Worm (Caenorhabditis elegans) whole organism, L4 larva: ENCODE results near the gene R05F9.9.

ENCODE experiments used
- F10B5.3 ChIP-seq: sonication (generic microtip); optimal IDR thresholded peaks from 2 replicates; lab custom pipeline; 2016; ENCODE audit warnings: mild to moderate bottlenecking, missing genetic modification characterization, missing compliant biosample characterization
- F37D6.2 ChIP-seq: sonication (generic microtip); optimal IDR thresholded peaks from 2 replicates; lab custom pipeline; 2016; ENCODE audit warnings: mild to moderate bottlenecking, missing genetic modification characterization, missing compliant biosample characterization
- F49E8.2 ChIP-seq: sonication (generic microtip); optimal IDR thresholded peaks from 2 replicates; lab custom pipeline; 2016; ENCODE audit warnings: missing compliant biosample characterization, mild to moderate bottlenecking, missing genetic modification characterization, borderline replicate concordance
- R02D3.7 ChIP-seq: fragments of 150-350 bp; sonication (generic microtip); optimal IDR thresholded peaks from 3 replicates; lab custom pipeline; 2014; ENCODE audit warnings: missing biosample characterization, missing genetic modification characterization
- Y105C5A.15 ChIP-seq: fragments of 200-800 bp; sonication (Bioruptor generic); IDR thresholded peaks from 2 replicates; pipeline ENCODE4 v1.3.6; 2022; ENCODE audit warnings: missing genetic modification characterization, missing compliant biosample characterization
- Y5F2A.4 ChIP-seq: fragments of 200-800 bp; sonication (Bioruptor generic); optimal IDR thresholded peaks from 2 replicates; lab custom pipeline; 2018; ENCODE audit warnings: mild to moderate bottlenecking, missing genetic modification characterization, missing compliant biosample characterization
- Y75B8A.6 ChIP-seq: fragments of 200-800 bp; sonication (Bioruptor generic); IDR thresholded peaks from 2 replicates; pipeline ENCODE4 v1.3.6; 2022; ENCODE audit warnings: missing genetic modification reagents, missing genetic modification characterization, missing compliant biosample characterization
- ZK546.5 ChIP-seq, 2 experiments: sonication (generic microtip); optimal IDR thresholded peaks; 2 replicates each; lab custom pipeline; 2017; ENCODE audit warnings: missing biosample characterization in 2 of 2, missing genetic modification characterization in 2 of 2
- aha-1 ChIP-seq: fragments of 150-350 bp; peaks from one replicate; lab custom pipeline; 2014; ENCODE audit warnings: missing biosample characterization, missing genetic modification characterization
- arid-1 ChIP-seq: fragments of 200-800 bp; sonication (Bioruptor generic); conservative IDR thresholded peaks from 2 replicates; pipeline ENCODE4 v1.3.6; 2022; ENCODE audit warnings: missing genetic modification reagents, missing genetic modification characterization, missing compliant biosample characterization
- ceh-20 ChIP-seq: fragments of 200-800 bp; sonication (Bioruptor generic); IDR thresholded peaks from 2 replicates; pipeline ENCODE4 v1.3.6; 2022; ENCODE audit warnings: missing genetic modification reagents, missing genetic modification characterization, missing compliant biosample characterization
- ces-1 ChIP-seq: fragments of 150-350 bp; sonication (generic microtip); optimal IDR thresholded peaks from 4 replicates; lab custom pipeline; 2014; ENCODE audit warnings: missing biosample characterization, missing genetic modification reagents, missing genetic modification characterization
- daf-8 ChIP-seq: fragments of 200-800 bp; sonication (Bioruptor generic); IDR thresholded peaks from 2 replicates; pipeline ENCODE4 v1.3.6; 2022; ENCODE audit warnings: missing genetic modification characterization, missing compliant biosample characterization
- dmd-6 ChIP-seq: fragments of 200-800 bp; sonication (Bioruptor generic); IDR thresholded peaks from 2 replicates; pipeline ENCODE4 v1.3.6; 2022; ENCODE audit warnings: missing genetic modification reagents, missing genetic modification characterization, missing compliant biosample characterization
- dve-1 ChIP-seq: sonication (generic microtip); optimal IDR thresholded peaks from 2 replicates; lab custom pipeline; 2017; ENCODE audit warnings: antibody characterized with exemption, mild to moderate bottlenecking, missing genetic modification characterization, missing compliant biosample characterization; ENCODE audit not compliant: insufficient read depth
- egl-27 ChIP-seq: sonication (generic microtip); optimal IDR thresholded peaks from 3 replicates; lab custom pipeline; 2017; ENCODE audit warnings: missing biosample characterization, missing genetic modification reagents, missing genetic modification characterization
- egl-43 ChIP-seq: fragments of 200-800 bp; sonication (Bioruptor generic); IDR thresholded peaks from 2 replicates; pipeline ENCODE4 v1.3.6; 2022; ENCODE audit warnings: missing genetic modification reagents, missing genetic modification characterization, missing compliant biosample characterization
- fkh-10 ChIP-seq: fragments of 150-350 bp; optimal IDR thresholded peaks from 2 replicates; lab custom pipeline; 2014; ENCODE audit warnings: missing biosample characterization, missing genetic modification reagents, missing genetic modification characterization
- gei-8 ChIP-seq: fragments of 200-800 bp; sonication (Bioruptor generic); optimal IDR thresholded peaks from 2 replicates; lab custom pipeline; 2018; ENCODE audit warnings: mild to moderate bottlenecking, missing genetic modification characterization, missing compliant biosample characterization
- hif-1 ChIP-seq, 2 experiments: sonication (generic microtip); optimal IDR thresholded peaks; 2 replicates each; lab custom pipeline; 2016 to 2017; ENCODE audit warnings: missing compliant biosample characterization in 2 of 2, missing genetic modification characterization in 2 of 2, missing genetic modification reagents in 2 of 2, missing genotype in 2 of 2, mild to moderate bottlenecking in 1 of 2
- hlh-11 ChIP-seq: fragments of 200-800 bp; sonication (Bioruptor generic); optimal IDR thresholded peaks from 2 replicates; lab custom pipeline; 2018; ENCODE audit warnings: mild to moderate bottlenecking, missing genetic modification characterization, missing compliant biosample characterization
- hlh-30 ChIP-seq: sonication (generic microtip); optimal IDR thresholded peaks from 2 replicates; lab custom pipeline; 2017; ENCODE audit warnings: antibody characterized with exemption, mild to moderate bottlenecking, missing genetic modification characterization, missing compliant biosample characterization; ENCODE audit not compliant: insufficient read depth
- lin-13 ChIP-seq: fragments of 150-350 bp; optimal IDR thresholded peaks from 2 replicates; lab custom pipeline; 2014; ENCODE audit warnings: missing biosample characterization, missing genetic modification reagents, missing genetic modification characterization
- lin-15B ChIP-seq: fragments of 150-350 bp; sonication (generic microtip); optimal IDR thresholded peaks from 3 replicates; lab custom pipeline; 2014; ENCODE audit warnings: missing biosample characterization, missing genetic modification characterization
- lin-38 ChIP-seq: fragments of 200-800 bp; sonication (Bioruptor generic); IDR thresholded peaks from 2 replicates; pipeline ENCODE4 v1.3.6; 2022; ENCODE audit warnings: missing genetic modification reagents, missing genetic modification characterization, missing compliant biosample characterization
- lin-39 ChIP-seq: fragments of 150-350 bp; optimal IDR thresholded peaks from 2 replicates; lab custom pipeline; 2014; ENCODE audit warnings: missing biosample characterization, missing genetic modification reagents, missing genetic modification characterization
- lir-3 ChIP-seq: sonication (generic microtip); optimal IDR thresholded peaks from 2 replicates; lab custom pipeline; 2016; ENCODE audit warnings: mild to moderate bottlenecking, missing genetic modification characterization, missing compliant biosample characterization
- madf-9 ChIP-seq: fragments of 200-800 bp; sonication (Bioruptor generic); conservative IDR thresholded peaks from 2 replicates; pipeline ENCODE4 v1.3.6; 2022; ENCODE audit warnings: missing genetic modification reagents, missing genetic modification characterization, missing compliant biosample characterization
- mxl-3 ChIP-seq: fragments of 200-800 bp; sonication (Bioruptor generic); optimal IDR thresholded peaks from 2 replicates; lab custom pipeline; 2018; ENCODE audit warnings: mild to moderate bottlenecking, missing genetic modification characterization, missing compliant biosample characterization
- nhr-102 ChIP-seq: sonication (generic microtip); optimal IDR thresholded peaks from 2 replicates; lab custom pipeline; 2016; ENCODE audit warnings: mild to moderate bottlenecking, missing genetic modification characterization, moderate library complexity, missing compliant biosample characterization
- nhr-28 ChIP-seq: fragments of 150-350 bp; optimal IDR thresholded peaks from 2 replicates; lab custom pipeline; 2014; ENCODE audit warnings: missing biosample characterization, missing genetic modification characterization
- nhr-41 ChIP-seq: fragments of 200-800 bp; sonication (Bioruptor generic); IDR thresholded peaks from 2 replicates; pipeline ENCODE4 v1.3.6; 2022; ENCODE audit warnings: missing genetic modification reagents, missing genetic modification characterization, missing compliant biosample characterization
- nhr-42 ChIP-seq: fragments of 200-800 bp; sonication (Bioruptor generic); IDR thresholded peaks from 2 replicates; pipeline ENCODE4 v1.3.6; 2022; ENCODE audit warnings: missing genetic modification characterization, missing compliant biosample characterization
- nhr-6 ChIP-seq: fragments of 150-350 bp; optimal IDR thresholded peaks from 2 replicates; lab custom pipeline; 2014; ENCODE audit warnings: missing biosample characterization, missing genetic modification characterization
- nhr-77 ChIP-seq: fragments of 150-350 bp; optimal IDR thresholded peaks from 2 replicates; lab custom pipeline; 2014; ENCODE audit warnings: missing biosample characterization, missing genetic modification characterization
- php-3 ChIP-seq: fragments of 200-800 bp; sonication (Bioruptor generic); IDR thresholded peaks from 2 replicates; pipeline ENCODE4 v1.3.6; 2022; ENCODE audit warnings: missing genetic modification reagents, missing genetic modification characterization, missing compliant biosample characterization
- saeg-2 ChIP-seq: fragments of 200-800 bp; sonication (Bioruptor generic); IDR thresholded peaks from 2 replicates; pipeline ENCODE4 v1.3.6; 2022; ENCODE audit warnings: missing genetic modification reagents, missing genetic modification characterization, missing compliant biosample characterization
- sdz-12 ChIP-seq: fragments of 200-800 bp; sonication (Bioruptor generic); optimal IDR thresholded peaks from 2 replicates; lab custom pipeline; 2018; ENCODE audit warnings: mild to moderate bottlenecking, missing genetic modification characterization, missing compliant biosample characterization
- set-16 ChIP-seq: fragments of 200-800 bp; sonication (Bioruptor generic); IDR thresholded peaks from 2 replicates; pipeline ENCODE4 v1.3.6; 2022; ENCODE audit warnings: missing genetic modification reagents, missing genetic modification characterization, missing compliant biosample characterization
- snpc-1.2 ChIP-seq: fragments of 200-800 bp; sonication (Bioruptor generic); IDR thresholded peaks from 2 replicates; pipeline ENCODE4 v1.3.6; 2022; ENCODE audit warnings: missing genetic modification reagents, missing genetic modification characterization, missing compliant biosample characterization
- snpc-4 ChIP-seq: fragments of 150-350 bp; optimal IDR thresholded peaks from 2 replicates; lab custom pipeline; 2014; ENCODE audit warnings: missing biosample characterization, missing genetic modification characterization
- spr-1 ChIP-seq: sonication (generic microtip); optimal IDR thresholded peaks from 2 replicates; lab custom pipeline; 2016; ENCODE audit warnings: mild to moderate bottlenecking, missing genetic modification characterization, missing compliant biosample characterization
- unc-62 ChIP-seq, 3 experiments: fragments of 150-350 bp in 1 of 3; sonication (generic microtip); optimal IDR thresholded peaks in 2 of 3; peaks in 1 of 3; 1 replicate in 1 of 3; 2 replicates in 2 of 3; lab custom pipeline; 2014 to 2017; ENCODE audit warnings: missing biosample characterization in 3 of 3, missing genetic modification characterization in 3 of 3, missing genetic modification reagents in 3 of 3, missing genotype in 1 of 3
- zag-1 ChIP-seq: fragments of 150-350 bp; optimal IDR thresholded peaks from 2 replicates; lab custom pipeline; 2014; ENCODE audit warnings: missing biosample characterization, missing genetic modification characterization
- zip-2 ChIP-seq: fragments of 150-350 bp; optimal IDR thresholded peaks from 2 replicates; lab custom pipeline; 2014; ENCODE audit warnings: missing biosample characterization, missing genetic modification characterization
- ztf-11 ChIP-seq: fragments of 150-350 bp; optimal IDR thresholded peaks from 2 replicates; lab custom pipeline; 2014; ENCODE audit warnings: missing biosample characterization, missing genetic modification characterization

The R05F9.9 gene

DNA sequence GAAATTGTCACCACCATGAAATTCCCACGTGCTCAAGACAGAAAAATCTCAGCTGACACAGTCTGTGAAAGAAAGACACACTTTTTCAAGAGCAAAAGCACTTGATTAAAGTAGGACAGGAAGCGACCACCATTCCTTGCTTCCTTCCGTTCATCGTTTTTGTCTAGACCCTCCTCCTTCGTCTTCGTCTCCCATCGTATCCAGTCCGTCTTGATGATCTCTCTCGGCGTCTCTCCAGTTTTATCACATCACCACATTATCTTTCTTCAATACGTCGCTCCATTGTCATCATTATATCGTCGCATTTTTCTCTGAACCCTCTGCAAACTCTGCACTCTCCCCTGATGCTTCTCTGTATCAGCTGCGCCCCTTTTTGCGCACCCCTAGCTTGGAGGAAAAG, 6.3 kb upstream of the R05F9.9 start (continued):
- no peak for TF ChIP-seq lir-3
- TF ChIP-seq ztf-11 (tag; lab: Kevin White, UChicago): no peak
- no peak for TF ChIP-seq php-3 (GFP tag; lab: Robert Waterston, UW)
- no peak for TF ChIP-seq snpc-1.2 (GFP tag; lab: Robert Waterston, UW)
- peak; percentile 37 for TF ChIP-seq aha-1 (tag; lab: Kevin White, UChicago)
- no peak for TF ChIP-seq daf-8 (GFP tag; lab: Robert Waterston, UW)
- TF ChIP-seq lin-13: no peak
- no peak for TF ChIP-seq spr-1 (tag; lab: Kevin White, UChicago)
- TF ChIP-seq ZK546.5 (tag; optimal IDR thresholded peaks at IDR 0.05; lab: Kevin White, UChicago): no peak
- TF ChIP-seq saeg-2 (GFP tag; lab: Robert Waterston, UW): no peak
- no peak for TF ChIP-seq zag-1 (tag; lab: Kevin White, UChicago)
- no peak for TF ChIP-seq egl-27 (tag; lab: Kevin White, UChicago)
- no peak for TF ChIP-seq F49E8.2
- no peak for TF ChIP-seq set-16 (GFP tag; lab: Robert Waterston, UW)
- TF ChIP-seq lin-39: no peak
- TF ChIP-seq egl-43: peak; percentile 29; the same call in 1 of the 2 replicates
- TF ChIP-seq zip-2 (tag; lab: Kevin White, UChicago): no peak
- TF ChIP-seq Y5F2A.4 (GFP tag; lab: Kevin White, UChicago): no peak
- peak; percentile 24 for TF ChIP-seq mxl-3 (GFP tag; lab: Kevin White, UChicago)
- no peak for TF ChIP-seq nhr-41
- TF ChIP-seq F37D6.2 (tag; lab: Kevin White, UChicago): no peak
- peak; percentile 59 for TF ChIP-seq hlh-11 (tag; lab: Kevin White, UChicago)
- TF ChIP-seq hlh-30: peak; percentile 68
- no peak for TF ChIP-seq ces-1
- peak; percentile 14; the same call in 1 of the 2 replicates for TF ChIP-seq ceh-20 (GFP tag; lab: Robert Waterston, UW)

DNA sequence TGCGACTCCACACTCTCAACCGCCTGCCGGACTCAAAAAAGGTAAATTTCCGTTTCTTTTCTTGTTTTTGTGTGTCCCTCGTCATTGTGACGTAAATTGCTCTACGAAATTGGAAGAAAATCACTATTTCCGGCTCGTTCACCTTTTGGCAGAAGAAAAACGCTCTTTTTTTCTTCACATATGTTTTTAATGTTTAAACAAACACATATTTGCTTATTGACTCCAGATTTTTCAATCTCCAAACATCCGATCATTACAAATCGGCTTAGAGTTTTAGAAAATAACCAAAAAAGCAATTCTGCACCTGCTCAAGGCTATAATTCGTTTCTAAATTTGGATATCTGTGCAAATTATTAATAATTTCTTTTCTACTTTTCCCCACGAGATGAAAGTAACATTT, 4.0 kb upstream of the R05F9.9 start:
- TF ChIP-seq Y75B8A.6 (GFP tag; lab: Robert Waterston, UW) (0 out of 2 replicates have a peak, but pooled peaks have one; percentile 13), nhr-42 (GFP tag; lab: Robert Waterston, UW) (no peak), sdz-12 (GFP tag; lab: Kevin White, UChicago) (no peak), arid-1 (GFP tag; lab: Robert Waterston, UW) (no peak), php-3 (GFP tag; lab: Robert Waterston, UW) (no peak)

DNA sequence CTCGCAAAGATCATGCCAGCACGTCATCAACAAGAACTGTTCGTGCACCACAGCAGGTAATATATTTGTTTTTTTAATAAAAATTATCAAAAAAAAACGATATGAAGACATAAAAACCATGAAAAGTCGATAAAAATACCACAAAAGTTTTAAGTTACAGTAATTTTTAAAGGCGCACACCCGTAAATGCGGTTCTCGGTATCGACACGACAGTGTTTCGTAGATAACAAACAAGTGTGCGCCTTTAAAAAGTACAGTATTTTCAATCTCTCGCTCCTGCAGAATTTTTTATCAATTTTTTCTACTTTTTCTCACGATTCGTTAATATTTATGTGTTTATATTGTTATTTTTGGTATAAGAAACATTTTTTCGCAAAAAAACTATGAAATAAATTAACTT, 3.4 kb upstream of the R05F9.9 start:
- TF ChIP-seq unc-62 (GFP tag; optimal IDR thresholded peaks at IDR 0.05 in 1 of 2; lab: Kevin White, UChicago) (no peak), unc-62 (tag; optimal IDR thresholded peaks at IDR 0.05; lab: Kevin White, UChicago) (no peak), snpc-1.2 (GFP tag; lab: Robert Waterston, UW) (0 out of 2 replicates have a peak, but pooled peaks have one; percentile 36), fkh-10 (GFP tag; lab: Kevin White, UChicago) (no peak)

DNA sequence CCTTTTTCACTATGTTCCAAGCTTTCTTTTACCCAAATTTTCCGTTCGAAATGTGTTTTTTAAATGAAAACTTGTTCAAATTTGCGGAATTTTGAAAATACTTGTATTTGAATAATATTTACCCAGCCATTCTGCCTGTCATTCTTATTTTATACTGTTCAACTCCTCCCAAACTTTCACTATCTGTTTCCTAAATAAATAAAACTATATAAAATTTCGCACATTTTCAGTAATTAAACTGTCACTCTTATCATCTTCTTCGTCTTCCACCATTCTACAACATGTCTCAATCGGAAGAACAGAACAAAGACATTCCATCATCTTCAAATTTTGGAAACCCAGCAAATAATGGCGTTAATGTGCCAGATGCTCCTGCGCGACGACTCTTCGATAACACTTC, 2.9 kb upstream of the R05F9.9 start, which contains the start of gene btbd-10:
TSS of gene btbd-10 (plus strand) at position 231 of the 400 bp plus-strand sequence.
- TF ChIP-seq lin-38 (GFP tag; lab: Robert Waterston, UW): no peak
- TF ChIP-seq daf-8 (GFP tag; lab: Robert Waterston, UW): no peak
- no peak for TF ChIP-seq gei-8 (GFP tag; lab: Kevin White, UChicago)
- TF ChIP-seq aha-1 (tag; lab: Kevin White, UChicago): peak; percentile 44
- TF ChIP-seq hlh-11 (tag; lab: Kevin White, UChicago): peak; percentile 5
- TF ChIP-seq snpc-4 (tag; lab: Kevin White, UChicago): no peak
- TF ChIP-seq dve-1 (tag; lab: Kevin White, UChicago): peak; percentile 5
- TF ChIP-seq nhr-77 (tag; lab: Kevin White, UChicago): no peak
- no peak for TF ChIP-seq saeg-2 (GFP tag; lab: Robert Waterston, UW)
- TF ChIP-seq Y75B8A.6 (GFP tag; lab: Robert Waterston, UW): no peak
- no peak for TF ChIP-seq lin-15B (tag; lab: Kevin White, UChicago)
- TF ChIP-seq Y105C5A.15 (GFP tag; lab: Robert Waterston, UW): no peak
- no peak for TF ChIP-seq spr-1 (tag; lab: Kevin White, UChicago)
- no peak for TF ChIP-seq R02D3.7 (tag; lab: Kevin White, UChicago)
- peak; percentile 81 for TF ChIP-seq php-3 (GFP tag; lab: Robert Waterston, UW)
- TF ChIP-seq nhr-6: no peak
- no peak for TF ChIP-seq sdz-12 (GFP tag; lab: Kevin White, UChicago)
- peak; percentile 38 for TF ChIP-seq nhr-28 (tag; lab: Kevin White, UChicago)
- peak; percentile 28; the same call in 1 of the 2 replicates for TF ChIP-seq dmd-6 (GFP tag; lab: Robert Waterston, UW)
- no peak for TF ChIP-seq nhr-102 (tag; lab: Kevin White, UChicago)
- TF ChIP-seq hif-1 (tag; optimal IDR thresholded peaks at IDR 0.05; lab: Kevin White, UChicago): no peak
- TF ChIP-seq madf-9 (GFP tag; lab: Robert Waterston, UW): no peak
- no peak for TF ChIP-seq F10B5.3 (tag; lab: Kevin White, UChicago)
- TF ChIP-seq set-16 (GFP tag; lab: Robert Waterston, UW): no peak
